Worm (Caenorhabditis elegans) whole organism, young adult: ENCODE data around the gene K07C5.2.

Experiments
- ama-1 ChIP-seq, 3 experiments: fragments of 150-350 bp in 1 of 3; sonication (generic microtip) in 2 of 3; optimal IDR thresholded peaks; 2 replicates each; lab custom pipeline; 2014 to 2018; ENCODE audit warnings: missing biosample characterization in 2 of 3, missing genetic modification characterization in 2 of 3, missing genetic modification reagents in 2 of 3
- mel-28 ChIP-seq: sonication (generic microtip); optimal IDR thresholded peaks from 2 replicates; lab custom pipeline; 2016; ENCODE audit warnings: borderline replicate concordance, mild to moderate bottlenecking, missing genetic modification characterization, missing compliant biosample characterization
- snpc-4 ChIP-seq, 5 experiments: fragments of 150-350 bp in 1 of 5; sonication (generic microtip) in 4 of 5; optimal IDR thresholded peaks; 2 replicates each; lab custom pipeline; 2014 to 2018; ENCODE audit warnings: missing genetic modification characterization in 5 of 5, missing biosample characterization in 3 of 5, antibody characterized with exemption in 2 of 5, mild to moderate bottlenecking in 2 of 5, missing compliant biosample characterization in 2 of 5, missing genotype in 2 of 5, moderate library complexity in 2 of 5, missing genetic modification reagents in 1 of 5
- unc-62 ChIP-seq: fragments of 150-350 bp; optimal IDR thresholded peaks from 2 replicates; lab custom pipeline; 2014; ENCODE audit warnings: missing biosample characterization, missing genetic modification reagents, missing genetic modification characterization

ce11 chrV:10342904-10343303 is 3.6 kb downstream of the K07C5.2 start, which contains the start of gene K07C5.3:
- TF ChIP-seq unc-62 (GFP tag; lab: Kevin White, UChicago) (no peak), ama-1 (optimal IDR thresholded peaks at IDR 0.05; lab: Kevin White, UChicago) (no peak), ama-1 (GFP tag; optimal IDR thresholded peaks at IDR 0.05; lab: Kevin White, UChicago) (no peak), mel-28 (no peak), snpc-4 (GFP tag; optimal IDR thresholded peaks at IDR 0.05; lab: Kevin White, UChicago) (no peak), snpc-4 (tag; optimal IDR thresholded peaks at IDR 0.05; lab: Kevin White, UChicago) (no peak)
